Fruit fly (Drosophila melanogaster): Measurements from ENCODE around the gene CG3437.
A peak's percentile ranks its signal among the peaks of the same experiment; 100 is the strongest.

Gene CG3437

dm6 chr3L:9435315-9435714 is 22.2 kb downstream of the CG3437 start, which contains the start of gene CG42526 (continued):
- TF ChIP-seq wdn (GFP tag; IDR thresholded peaks at IDR 0.05) (no peak), CG13894 (tag; optimal IDR thresholded peaks at IDR 0.05) (peak; percentile 4), Rfx (GFP tag; IDR thresholded peaks at IDR 0.05) (peak; percentile 70), row (GFP tag; IDR thresholded peaks at IDR 0.05) (peak; percentile 75), CG17802 (tag; optimal IDR thresholded peaks at IDR 0.05) (no peak), YL-1 (GFP tag; optimal IDR thresholded peaks at IDR 0.05) (peak; percentile 55), pan (optimal IDR thresholded peaks at IDR 0.05) (no peak), pan (GFP tag; optimal IDR thresholded peaks at IDR 0.05 in 1 of 2, IDR thresholded peaks at IDR 0.05 in 1 of 2) (peak in 1 of 2 experiments; percentile 49), Hmr (GFP tag; optimal IDR thresholded peaks at IDR 0.05) (peak; percentile 62), pnt (GFP tag; optimal IDR thresholded peaks at IDR 0.05) (no peak), CG9817 (tag; optimal IDR thresholded peaks at IDR 0.05) (peak; percentile 24), CG14710 (tag; optimal IDR thresholded peaks at IDR 0.05) (peak; percentile 39), aop (GFP tag; IDR thresholded peaks at IDR 0.05) (no peak), dmrt99B (tag; optimal IDR thresholded peaks at IDR 0.05) (no peak), tll (GFP tag; optimal IDR thresholded peaks at IDR 0.05) (no peak), CrebB (tag; optimal IDR thresholded peaks at IDR 0.05) (no peak), CG14441 (GFP tag; IDR thresholded peaks at IDR 0.05) (no peak), unc-4 (GFP tag; IDR thresholded peaks at IDR 0.05; ENCODE audit: partially characterized antibody) (peak; percentile 74), CG6813 (GFP tag; optimal IDR thresholded peaks at IDR 0.05) (no peak), pzg (GFP tag; optimal IDR thresholded peaks at IDR 0.05) (peak; percentile 79), CG11247 (GFP tag; IDR thresholded peaks at IDR 0.05) (peak; percentile 44; the same call in 1 of the 2 replicates), al (GFP tag; IDR thresholded peaks at IDR 0.05) (no peak), Nf-YB (GFP tag; optimal IDR thresholded peaks at IDR 0.05) (no peak), da (GFP tag; optimal IDR thresholded peaks at IDR 0.05) (no peak), chn (GFP tag; optimal IDR thresholded peaks at IDR 0.05) (no peak), CG18619 (GFP tag; optimal IDR thresholded peaks at IDR 0.05) (no peak), Xbp1 (GFP tag; optimal IDR thresholded peaks at IDR 0.05) (peak; percentile 54), nom (GFP tag; optimal IDR thresholded peaks at IDR 0.05) (no peak), CG15514 (GFP tag; optimal IDR thresholded peaks at IDR 0.05) (peak; percentile 82), knrl (GFP tag; IDR thresholded peaks at IDR 0.05; ENCODE audit: partially characterized antibody) (peak; percentile 7; the same call in 1 of the 3 replicates), stwl (tag; optimal IDR thresholded peaks at IDR 0.05) (peak; percentile 75), CG18011 (GFP tag; optimal IDR thresholded peaks at IDR 0.05) (peak; percentile 20), CG17829 (tag; optimal IDR thresholded peaks at IDR 0.05) (peak; percentile 31), CHES-1-like (GFP tag; optimal IDR thresholded peaks at IDR 0.05) (no peak), CG5245 (GFP tag; optimal IDR thresholded peaks at IDR 0.05) (no peak), Xrp1 (GFP tag; IDR thresholded peaks at IDR 0.05) (no peak), PHDP (tag; optimal IDR thresholded peaks at IDR 0.05) (peak; percentile 36), CG13624 (GFP tag; optimal IDR thresholded peaks at IDR 0.05) (peak; percentile 71), slbo (GFP tag; IDR thresholded peaks at IDR 0.05) (peak; percentile 76), CG7839 (tag; optimal IDR thresholded peaks at IDR 0.05) (no peak), Ada2b (GFP tag; IDR thresholded peaks at IDR 0.05) (no peak), scrt (GFP tag; optimal IDR thresholded peaks at IDR 0.05) (no peak), seq (GFP tag; IDR thresholded peaks at IDR 0.05) (0 out of 2 replicates have a peak, but pooled peaks have one; percentile 12), CG32532 (GFP tag; IDR thresholded peaks at IDR 0.05) (peak; percentile 44; the same call in 1 of the 2 replicates), CG10274 (GFP tag; optimal IDR thresholded peaks at IDR 0.05) (no peak), CG11723 (GFP tag; optimal IDR thresholded peaks at IDR 0.05) (peak; percentile 33), Ets97D (GFP tag; optimal IDR thresholded peaks at IDR 0.05) (peak; percentile 34), CG10366 (GFP tag; IDR thresholded peaks at IDR 0.05) (peak; percentile 55), cwo (GFP tag; optimal IDR thresholded peaks at IDR 0.05) (no peak), unpg (GFP tag; optimal IDR thresholded peaks at IDR 0.05) (peak; percentile 43)
